Worm (Caenorhabditis elegans) whole organism, L2 larva: Measurements from ENCODE around the gene C05C10.5.

Experiments
- C34F6.9 ChIP-seq: fragments of 150-350 bp; optimal IDR thresholded peaks from 2 replicates; lab custom pipeline; 2014; ENCODE audit warnings: missing biosample characterization, missing genetic modification characterization
- F13H6.1 ChIP-seq: sonication (generic microtip); optimal IDR thresholded peaks from 2 replicates; lab custom pipeline; 2016; ENCODE audit warnings: missing genetic modification characterization, missing compliant biosample characterization
- R02D3.7 ChIP-seq: fragments of 150-350 bp; optimal IDR thresholded peaks from 2 replicates; lab custom pipeline; 2014; ENCODE audit warnings: missing biosample characterization, missing genetic modification characterization
- Y55F3AM.14 ChIP-seq: fragments of 200-800 bp; sonication (Bioruptor generic); optimal IDR thresholded peaks from 2 replicates; lab custom pipeline; 2018; ENCODE audit warnings: mild to moderate bottlenecking, missing genetic modification characterization, missing compliant biosample characterization
- ZK546.5 ChIP-seq: sonication (generic microtip); optimal IDR thresholded peaks from 2 replicates; lab custom pipeline; 2017; ENCODE audit warnings: missing biosample characterization, missing genetic modification characterization
- alr-1 ChIP-seq: fragments of 150-350 bp; optimal IDR thresholded peaks from 2 replicates; lab custom pipeline; 2014; ENCODE audit warnings: missing biosample characterization, missing genetic modification characterization
- aly-2 ChIP-seq: fragments of 150-350 bp; optimal IDR thresholded peaks from 2 replicates; lab custom pipeline; 2014; ENCODE audit warnings: missing biosample characterization, missing genetic modification characterization
- ama-1 ChIP-seq: fragments of 150-350 bp; optimal IDR thresholded peaks from 2 replicates; lab custom pipeline; 2018; ENCODE audit warnings: inconsistent platforms
- blmp-1 ChIP-seq: sonication (generic microtip); optimal IDR thresholded peaks from 2 replicates; lab custom pipeline; 2017; ENCODE audit warnings: missing genetic modification characterization, mild to moderate bottlenecking, missing compliant biosample characterization, antibody characterized with exemption, moderate library complexity; ENCODE audit not compliant: insufficient read depth
- ceh-16 ChIP-seq: fragments of 150-350 bp; optimal IDR thresholded peaks from 2 replicates; lab custom pipeline; 2014; ENCODE audit warnings: missing biosample characterization, missing genetic modification characterization
- crh-2 ChIP-seq: sonication (generic microtip); optimal IDR thresholded peaks from 2 replicates; lab custom pipeline; 2017; ENCODE audit warnings: missing biosample characterization, missing genetic modification characterization
- dmd-4 ChIP-seq: sonication (generic microtip); optimal IDR thresholded peaks from 2 replicates; lab custom pipeline; 2017; ENCODE audit warnings: missing biosample characterization, missing genetic modification characterization
- egl-27 ChIP-seq: sonication (generic microtip); optimal IDR thresholded peaks from 3 replicates; lab custom pipeline; 2017; ENCODE audit warnings: missing biosample characterization, missing genetic modification reagents, missing genetic modification characterization
- elt-1 ChIP-seq: fragments of 150-350 bp; optimal IDR thresholded peaks from 2 replicates; lab custom pipeline; 2014; ENCODE audit warnings: missing biosample characterization, missing genetic modification characterization
- elt-3 ChIP-seq: sonication (generic microtip); optimal IDR thresholded peaks from 2 replicates; lab custom pipeline; 2017; ENCODE audit warnings: missing biosample characterization, missing genetic modification characterization
- fos-1 ChIP-seq: fragments of 150-350 bp; optimal IDR thresholded peaks from 2 replicates; lab custom pipeline; 2014; ENCODE audit warnings: missing biosample characterization, missing genetic modification characterization
- gmeb-1 ChIP-seq: fragments of 150-350 bp; optimal IDR thresholded peaks from 2 replicates; lab custom pipeline; 2014; ENCODE audit warnings: missing biosample characterization, missing genetic modification characterization
- lin-11 ChIP-seq: fragments of 150-350 bp; sonication (generic microtip); optimal IDR thresholded peaks from 2 replicates; lab custom pipeline; 2014; ENCODE audit warnings: missing biosample characterization, missing genetic modification characterization, inconsistent platforms, mixed read lengths
- lin-39 ChIP-seq: fragments of 150-350 bp; optimal IDR thresholded peaks from 2 replicates; lab custom pipeline; 2014; ENCODE audit warnings: missing biosample characterization, missing genetic modification reagents, missing genetic modification characterization
- lsy-2 ChIP-seq, 2 experiments: fragments of 150-350 bp in 1 of 2; sonication (generic microtip) in 1 of 2; optimal IDR thresholded peaks; 2 replicates each; lab custom pipeline; 2014 to 2017; ENCODE audit warnings: missing biosample characterization in 2 of 2, missing genetic modification characterization in 2 of 2
- mab-5 ChIP-seq: fragments of 150-350 bp; optimal IDR thresholded peaks from 2 replicates; lab custom pipeline; 2014; ENCODE audit warnings: missing biosample characterization, missing genetic modification characterization
- mdl-1 ChIP-seq, 2 experiments: fragments of 150-350 bp in 1 of 2; sonication (generic microtip) in 1 of 2; optimal IDR thresholded peaks; 2 replicates each; lab custom pipeline; 2017; ENCODE audit warnings: missing biosample characterization in 2 of 2, missing genetic modification characterization in 2 of 2
- nhr-10 ChIP-seq: sonication (generic microtip); optimal IDR thresholded peaks from 2 replicates; lab custom pipeline; 2017; ENCODE audit warnings: missing biosample characterization, missing genetic modification characterization
- nhr-129 ChIP-seq: fragments of 150-350 bp; optimal IDR thresholded peaks from 2 replicates; lab custom pipeline; 2014; ENCODE audit warnings: missing biosample characterization, missing genetic modification characterization
- nhr-21 ChIP-seq: fragments of 150-350 bp; optimal IDR thresholded peaks from 2 replicates; lab custom pipeline; 2014; ENCODE audit warnings: missing biosample characterization, missing genetic modification characterization
- nhr-23 ChIP-seq: fragments of 150-350 bp; optimal IDR thresholded peaks from 2 replicates; lab custom pipeline; 2014; ENCODE audit warnings: missing biosample characterization, missing genetic modification reagents, missing genetic modification characterization
- nhr-237 ChIP-seq: fragments of 150-350 bp; optimal IDR thresholded peaks from 2 replicates; lab custom pipeline; 2014; ENCODE audit warnings: missing biosample characterization, missing genetic modification characterization
- nhr-6 ChIP-seq: fragments of 150-350 bp; optimal IDR thresholded peaks from 2 replicates; lab custom pipeline; 2014; ENCODE audit warnings: missing biosample characterization, missing genetic modification characterization
- nhr-77 ChIP-seq: fragments of 150-350 bp; optimal IDR thresholded peaks from 2 replicates; lab custom pipeline; 2014; ENCODE audit warnings: missing biosample characterization, missing genetic modification characterization
- peb-1 ChIP-seq: fragments of 150-350 bp; optimal IDR thresholded peaks from 2 replicates; lab custom pipeline; 2014; ENCODE audit warnings: missing biosample characterization, missing genetic modification characterization
- sem-4 ChIP-seq: fragments of 150-350 bp; optimal IDR thresholded peaks from 2 replicates; lab custom pipeline; 2014; ENCODE audit warnings: missing biosample characterization, missing genetic modification reagents, missing genetic modification characterization
- skn-1 ChIP-seq: sonication (generic microtip); optimal IDR thresholded peaks from 2 replicates; lab custom pipeline; 2017; ENCODE audit warnings: missing biosample characterization, missing genetic modification characterization
- sma-3 ChIP-seq: sonication (generic microtip); optimal IDR thresholded peaks from 2 replicates; lab custom pipeline; 2016; ENCODE audit warnings: missing genetic modification reagents, missing genetic modification characterization, missing compliant biosample characterization
- sma-9 ChIP-seq, 2 experiments: fragments of 150-350 bp in 1 of 2; sonication (generic microtip) in 1 of 2; optimal IDR thresholded peaks; 2 replicates each; lab custom pipeline; 2014 to 2016; ENCODE audit warnings: missing genetic modification characterization in 2 of 2, mild to moderate bottlenecking in 1 of 2, missing biosample characterization in 1 of 2, missing compliant biosample characterization in 1 of 2, missing genetic modification reagents in 1 of 2, moderate library complexity in 1 of 2
- snpc-4 ChIP-seq: fragments of 150-350 bp; optimal IDR thresholded peaks from 2 replicates; lab custom pipeline; 2014; ENCODE audit warnings: missing biosample characterization, missing genetic modification characterization
- unc-39 ChIP-seq: fragments of 150-350 bp; optimal IDR thresholded peaks from 2 replicates; lab custom pipeline; 2014; ENCODE audit warnings: missing biosample characterization, missing genetic modification characterization
- unc-55 ChIP-seq: fragments of 150-350 bp; sonication (generic microtip); optimal IDR thresholded peaks from 3 replicates; lab custom pipeline; 2014; ENCODE audit warnings: missing biosample characterization, missing genetic modification reagents, missing genetic modification characterization
- unc-62 ChIP-seq: fragments of 150-350 bp; optimal IDR thresholded peaks from 2 replicates; lab custom pipeline; 2014; ENCODE audit warnings: missing biosample characterization, missing genetic modification reagents, missing genetic modification characterization
- zag-1 ChIP-seq: fragments of 150-350 bp; optimal IDR thresholded peaks from 2 replicates; lab custom pipeline; 2014; ENCODE audit warnings: missing biosample characterization, missing genetic modification characterization
- ztf-1 ChIP-seq: fragments of 200-800 bp; sonication (Bioruptor generic); conservative IDR thresholded peaks from 2 replicates; pipeline ENCODE4 v1.3.6; 2022; ENCODE audit warnings: missing genetic modification characterization, missing compliant biosample characterization

C05C10.5 gene

DNA sequence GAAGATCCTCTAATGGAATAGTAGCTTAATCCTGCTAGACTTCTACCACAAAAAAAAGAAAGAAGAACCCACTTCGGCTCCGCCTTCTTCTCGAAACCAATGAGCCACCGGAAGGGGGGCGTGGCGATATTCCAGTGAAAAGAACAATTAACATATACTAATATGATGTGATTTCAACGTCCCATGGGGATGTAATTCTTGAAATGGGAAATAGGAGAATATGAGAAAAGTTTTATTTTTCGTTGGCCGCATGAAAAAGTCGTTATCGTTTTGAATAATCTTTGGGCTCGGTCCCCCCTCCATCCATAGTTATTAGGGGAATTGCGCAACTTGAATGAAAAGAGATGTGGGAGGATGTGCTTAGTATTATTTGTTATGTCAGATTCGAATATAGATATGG is 38.6 kb upstream of the C05C10.5 start, which contains the start of gene unc-4:
Gene unc-4 (minus strand): TSS at position 101 of the 400 bp plus-strand sequence.
- TF ChIP-seq egl-27 (tag; lab: Kevin White, UChicago): no peak
- TF ChIP-seq mab-5 (tag; lab: Kevin White, UChicago): no peak

DNA sequence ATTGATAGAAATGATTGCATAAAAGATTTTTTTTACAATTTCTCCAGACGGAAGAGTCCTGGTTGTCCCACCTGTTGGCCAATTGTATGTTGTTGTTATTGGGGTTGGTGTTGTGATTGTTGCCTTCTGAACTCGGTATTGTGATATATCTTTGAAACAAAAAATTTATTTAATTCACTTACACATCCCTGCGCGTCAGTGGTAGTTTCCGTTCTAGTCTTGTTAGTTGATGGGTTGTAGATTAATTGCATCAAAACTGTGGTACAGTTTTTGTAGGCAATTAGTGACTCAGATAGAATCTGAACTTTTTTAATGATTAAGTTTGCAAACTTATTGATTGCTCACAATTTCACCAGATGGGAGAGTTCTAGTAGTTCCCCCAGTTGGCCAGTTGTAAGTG is 34.4 kb upstream of the C05C10.5 start:
- TF ChIP-seq peb-1 (tag; lab: Kevin White, UChicago): no peak
- no peak for TF ChIP-seq mdl-1 (tag; optimal IDR thresholded peaks at IDR 0.05; lab: Kevin White, UChicago)

- TF ChIP-seq mab-5 (tag; lab: Kevin White, UChicago) (no peak), nhr-23 (no peak), nhr-10 (no peak), egl-27 (tag; lab: Kevin White, UChicago) (no peak), sem-4 (no peak), dmd-4 (tag; lab: Kevin White, UChicago) (no peak), Y55F3AM.14 (GFP tag; lab: Kevin White, UChicago) (no peak), F13H6.1 (tag; lab: Kevin White, UChicago) (no peak), zag-1 (tag; lab: Kevin White, UChicago) (no peak), elt-3 (tag; lab: Kevin White, UChicago) (no peak), ceh-16 (tag; lab: Kevin White, UChicago) (no peak), unc-39 (tag; lab: Kevin White, UChicago) (no peak), ztf-1 (GFP tag; lab: Robert Waterston, UW) (no peak), sma-9 (GFP tag; optimal IDR thresholded peaks at IDR 0.05; lab: Kevin White, UChicago) (no peak), sma-9 (tag; optimal IDR thresholded peaks at IDR 0.05; lab: Kevin White, UChicago) (no peak), nhr-237 (tag; lab: Kevin White, UChicago) (no peak), nhr-21 (tag; lab: Kevin White, UChicago) (no peak), R02D3.7 (tag; lab: Kevin White, UChicago) (no peak), unc-55 (GFP tag; lab: Kevin White, UChicago) (no peak), elt-1 (tag; lab: Kevin White, UChicago) (no peak), lin-39 (tag; lab: Kevin White, UChicago) (no peak)
Measured at ce11 chrII:9914999-9915398, 23.8 kb upstream of the C05C10.5 start, which contains the start of gene F26C11.3. Gene F26C11.3, minus strand, starts transcription at chrII:9915099.

DNA sequence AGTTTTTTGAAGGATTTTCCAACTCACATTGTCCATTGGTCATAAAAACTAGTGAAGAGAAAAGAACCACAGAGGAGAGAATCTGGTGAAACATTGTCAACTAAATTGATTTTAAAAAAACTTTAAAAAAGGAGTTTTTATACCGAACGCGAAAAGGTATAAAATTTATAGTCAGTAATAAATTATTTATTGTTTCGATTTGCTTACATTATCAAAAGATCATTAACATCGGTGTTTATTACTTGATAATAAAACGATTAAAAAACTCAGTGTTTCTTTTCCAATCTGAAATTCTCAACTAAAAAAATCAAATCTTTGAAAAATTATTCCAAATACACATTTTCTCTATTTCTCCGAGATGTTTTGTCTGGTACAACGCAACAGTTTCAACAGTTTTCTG is 22.7 kb upstream of the C05C10.5 start, which contains the start of gene F26C11.4:
Gene F26C11.4 (minus strand): TSS at position 101 of the 400 bp plus-strand sequence.
- TF ChIP-seq Y55F3AM.14 (GFP tag; lab: Kevin White, UChicago): no peak
- no peak for TF ChIP-seq lin-39 (tag; lab: Kevin White, UChicago)
- TF ChIP-seq R02D3.7 (tag; lab: Kevin White, UChicago): no peak
- no peak for TF ChIP-seq nhr-21 (tag; lab: Kevin White, UChicago)
- TF ChIP-seq blmp-1: no peak
- TF ChIP-seq unc-62 (GFP tag; lab: Kevin White, UChicago): no peak
- TF ChIP-seq ama-1 (lab: Kevin White, UChicago): no peak
- no peak for TF ChIP-seq nhr-129 (tag; lab: Kevin White, UChicago)
- no peak for TF ChIP-seq snpc-4 (tag; lab: Kevin White, UChicago)
- TF ChIP-seq C34F6.9: no peak
- no peak for TF ChIP-seq peb-1 (tag; lab: Kevin White, UChicago)
- TF ChIP-seq elt-1 (tag; lab: Kevin White, UChicago): no peak
- no peak for TF ChIP-seq crh-2 (tag; lab: Kevin White, UChicago)
- no peak for TF ChIP-seq skn-1 (tag; lab: Kevin White, UChicago)
- TF ChIP-seq ztf-1 (GFP tag; lab: Robert Waterston, UW): no peak

DNA sequence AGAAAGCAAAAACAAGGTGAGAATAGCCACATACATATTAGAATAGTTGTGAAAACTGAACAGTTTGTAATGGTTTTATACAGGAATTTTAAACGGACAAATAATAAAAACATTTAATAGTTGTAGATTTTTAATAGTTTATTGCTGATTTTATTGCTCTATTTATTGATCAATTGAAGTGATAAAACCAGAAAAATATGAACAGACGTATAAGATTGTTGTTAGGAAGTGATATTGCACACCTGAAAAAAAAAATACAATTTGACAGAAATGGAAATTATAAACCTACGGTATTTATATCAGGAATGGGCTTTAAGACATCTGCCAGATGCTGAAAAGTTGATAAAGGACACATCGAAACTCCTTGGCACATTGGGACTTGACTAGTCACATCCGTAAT is 20.9 kb upstream of the C05C10.5 start, which contains the start of gene C05C10.8:
Gene C05C10.8 (minus strand): TSS at position 101 of the 400 bp plus-strand sequence.
- no peak for TF ChIP-seq lin-11
- no peak for TF ChIP-seq lin-39 (tag; lab: Kevin White, UChicago)
- TF ChIP-seq nhr-6 (tag; lab: Kevin White, UChicago): no peak

DNA sequence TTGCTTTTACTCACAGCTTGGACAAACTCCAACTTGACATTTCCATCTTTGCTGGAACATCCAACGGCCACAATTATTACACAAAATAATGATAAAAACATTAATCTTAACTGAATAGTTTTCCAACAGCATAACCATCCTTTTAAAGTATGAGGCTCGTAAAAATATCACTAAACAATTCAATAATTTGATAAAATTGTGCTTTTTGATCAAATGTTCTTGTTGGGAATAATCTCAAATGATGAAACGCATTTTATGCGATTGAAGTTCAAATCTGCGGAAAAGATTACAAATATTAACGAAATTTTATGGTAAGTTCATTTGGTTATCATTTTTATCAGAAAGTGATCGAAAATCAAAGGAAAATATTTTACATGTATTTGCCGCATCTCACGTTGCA is 18.4 kb upstream of the C05C10.5 start, which contains the start of gene pho-10:
Gene pho-10 (minus strand): TSS at position 101 of the 400 bp plus-strand sequence.
- TF ChIP-seq unc-55 (GFP tag; lab: Kevin White, UChicago): no peak
- no peak for TF ChIP-seq fos-1 (tag; lab: Kevin White, UChicago)
- TF ChIP-seq skn-1 (tag; lab: Kevin White, UChicago): no peak
- TF ChIP-seq aly-2 (tag; lab: Kevin White, UChicago): no peak
- TF ChIP-seq elt-3 (tag; lab: Kevin White, UChicago): no peak
- no peak for TF ChIP-seq gmeb-1 (tag; lab: Kevin White, UChicago)
- TF ChIP-seq nhr-6 (tag; lab: Kevin White, UChicago): no peak
- no peak for TF ChIP-seq C34F6.9
- no peak for TF ChIP-seq Y55F3AM.14 (GFP tag; lab: Kevin White, UChicago)
- TF ChIP-seq ZK546.5 (tag; lab: Kevin White, UChicago): no peak
- no peak for TF ChIP-seq ztf-1 (GFP tag; lab: Robert Waterston, UW)
- no peak for TF ChIP-seq sma-3 (GFP tag; lab: Kevin White, UChicago)
- no peak for TF ChIP-seq R02D3.7 (tag; lab: Kevin White, UChicago)
- no peak for TF ChIP-seq nhr-10
- no peak for TF ChIP-seq alr-1
- TF ChIP-seq nhr-21 (tag; lab: Kevin White, UChicago): no peak
- no peak for TF ChIP-seq nhr-129 (tag; lab: Kevin White, UChicago)
- no peak for TF ChIP-seq nhr-77 (tag; lab: Kevin White, UChicago)
- no peak for TF ChIP-seq unc-39 (tag; lab: Kevin White, UChicago)
- TF ChIP-seq lsy-2 (tag; optimal IDR thresholded peaks at IDR 0.05; lab: Kevin White, UChicago): no peak
